Worm (Caenorhabditis elegans) whole organism, mixed stage, embryonic: ENCODE data around the gene F48E3.2.

Experiments used
- ces-1 ChIP-seq: fragments of 150-350 bp; optimal IDR thresholded peaks from 2 replicates; lab custom pipeline; 2014; ENCODE audit warnings: missing biosample characterization, missing genetic modification reagents, missing genetic modification characterization
- elt-3 ChIP-seq: fragments of 150-350 bp; optimal IDR thresholded peaks from 2 replicates; lab custom pipeline; 2014; ENCODE audit warnings: missing biosample characterization, missing genetic modification characterization
- lin-13 ChIP-seq: fragments of 150-350 bp; optimal IDR thresholded peaks from 2 replicates; lab custom pipeline; 2014; ENCODE audit warnings: missing biosample characterization, missing genetic modification characterization
- mep-1 ChIP-seq: fragments of 150-350 bp; optimal IDR thresholded peaks from 2 replicates; lab custom pipeline; 2017; ENCODE audit warnings: missing biosample characterization, missing genetic modification reagents, missing genetic modification characterization, inconsistent platforms
- nhr-28 ChIP-seq: fragments of 150-350 bp; optimal IDR thresholded peaks from 2 replicates; lab custom pipeline; 2014; ENCODE audit warnings: missing biosample characterization, missing genetic modification characterization
- pha-4 ChIP-seq: fragments of 150-350 bp; optimal IDR thresholded peaks from 2 replicates; lab custom pipeline; 2018; ENCODE audit warnings: missing biosample characterization, missing genetic modification reagents, missing genetic modification characterization
- snpc-4 ChIP-seq: fragments of 150-350 bp; optimal IDR thresholded peaks from 2 replicates; lab custom pipeline; 2014; ENCODE audit warnings: missing biosample characterization, missing genetic modification characterization
- tbx-8 ChIP-seq: fragments of 200-800 bp; sonication (Bioruptor generic); optimal IDR thresholded peaks from 2 replicates; lab custom pipeline; 2018; ENCODE audit warnings: mild to moderate bottlenecking, missing genetic modification characterization, moderate library complexity, missing compliant biosample characterization

DNA sequence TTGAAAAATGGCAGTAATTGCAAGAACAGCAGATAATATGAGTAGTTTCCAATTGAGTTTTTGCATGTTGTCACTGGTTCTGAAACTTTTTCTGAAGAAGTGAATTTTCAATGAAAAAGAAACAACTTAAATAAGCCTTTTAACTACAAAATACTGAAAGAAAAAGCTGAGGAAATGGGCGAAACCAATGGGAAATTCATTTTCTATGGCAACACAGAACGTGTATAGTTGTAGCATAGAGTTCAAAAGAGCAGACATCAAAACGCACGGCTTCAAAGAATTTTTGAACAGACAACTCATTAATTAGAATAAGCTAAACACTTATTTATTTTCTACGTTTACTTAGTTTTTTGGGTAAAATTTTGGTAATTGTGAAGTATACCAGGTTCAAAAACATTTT lies at the start of gene F48E3.2:
- TF ChIP-seq mep-1 (tag; lab: Kevin White, UChicago) (no peak), nhr-28 (no peak), lin-13 (tag; lab: Kevin White, UChicago) (no peak), ces-1 (GFP tag; lab: Kevin White, UChicago) (no peak), snpc-4 (tag; lab: Kevin White, UChicago) (no peak), pha-4 (tag; lab: Kevin White, UChicago) (no peak), tbx-8 (no peak), elt-3 (tag; lab: Kevin White, UChicago) (no peak)
